Worm (Caenorhabditis elegans): ENCODE results near the gene H35B03.1.

DNA sequence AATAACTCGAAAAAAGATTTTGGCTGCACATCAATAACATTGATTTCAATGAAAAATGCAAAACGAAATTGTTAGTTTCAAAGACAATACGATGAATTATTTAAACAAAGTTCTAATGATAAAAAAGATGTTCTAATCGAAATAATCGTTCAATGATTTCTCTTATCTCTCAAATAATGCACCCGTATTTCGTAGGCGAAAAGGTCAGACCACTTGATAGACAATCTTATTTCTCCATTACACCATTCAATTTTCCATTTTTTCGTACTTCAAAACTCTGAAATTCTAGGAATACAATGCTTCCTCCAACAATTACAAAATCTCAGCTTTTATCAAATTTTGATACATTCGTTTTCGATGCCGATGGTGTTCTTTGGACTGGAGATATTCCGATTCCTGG, 18.7 kb downstream of the H35B03.1 start, which contains the start of gene C45E5.1:
- TF ChIP-seq snpc-4 (GFP tag; optimal IDR thresholded peaks at IDR 0.05) = no peak
- no peak for TF ChIP-seq snpc-4 (tag; optimal IDR thresholded peaks at IDR 0.05)
- TF ChIP-seq nfyb-1 (GFP tag; IDR thresholded peaks at IDR 0.05) = no peak
- no peak for TF ChIP-seq pha-4 (tag; optimal IDR thresholded peaks at IDR 0.05)
- TF ChIP-seq egl-44 (GFP tag; IDR thresholded peaks at IDR 0.05) = no peak
- TF ChIP-seq B0261.1 (tag; optimal IDR thresholded peaks at IDR 0.05) = no peak
- no peak for TF ChIP-seq aptf-3 (GFP tag; IDR thresholded peaks at IDR 0.05)
- no peak for TF ChIP-seq egrh-3 (GFP tag; IDR thresholded peaks at IDR 0.05)
- no peak for TF ChIP-seq ceh-58 (GFP tag; IDR thresholded peaks at IDR 0.05)
- TF ChIP-seq unc-62 (GFP tag; optimal IDR thresholded peaks at IDR 0.05) = no peak
- no peak for TF ChIP-seq F52B5.7 (tag; optimal IDR thresholded peaks at IDR 0.05)
- no peak for TF ChIP-seq rec-8 (tag; optimal IDR thresholded peaks at IDR 0.05)
- TF ChIP-seq ekl-4 (GFP tag; IDR thresholded peaks at IDR 0.05) = no peak
- TF ChIP-seq unc-130 (GFP tag; optimal IDR thresholded peaks at IDR 0.05) = no peak

Measured in whole organism, young adult.